Worm (Caenorhabditis elegans) whole organism, L1 larva: Measurements from ENCODE around the gene Y53G8AL.1.

Experiments used
- C34B4.2 ChIP-seq: sonication (generic microtip); optimal IDR thresholded peaks from 2 replicates; lab custom pipeline; 2017; ENCODE audit warnings: mild to moderate bottlenecking, missing genetic modification characterization, missing compliant biosample characterization
- F16B12.6 ChIP-seq: fragments of 150-350 bp; optimal IDR thresholded peaks from 2 replicates; lab custom pipeline; 2014; ENCODE audit warnings: missing biosample characterization, missing genetic modification characterization
- Y116A8C.19 ChIP-seq: sonication (generic microtip); optimal IDR thresholded peaks from 2 replicates; lab custom pipeline; 2016; ENCODE audit warnings: missing compliant biosample characterization, missing genetic modification characterization, borderline replicate concordance
- alr-1 ChIP-seq: fragments of 200-800 bp; sonication (Bioruptor generic); optimal IDR thresholded peaks from 2 replicates; lab custom pipeline; 2018; ENCODE audit warnings: borderline replicate concordance, mild to moderate bottlenecking, missing genetic modification characterization, missing compliant biosample characterization
- aly-2 ChIP-seq: fragments of 150-350 bp; optimal IDR thresholded peaks from 2 replicates; lab custom pipeline; 2014; ENCODE audit warnings: missing biosample characterization, missing genetic modification characterization
- ceh-8 ChIP-seq: fragments of 200-800 bp; sonication (Bioruptor generic); optimal IDR thresholded peaks from 2 replicates; lab custom pipeline; 2018; ENCODE audit warnings: mild to moderate bottlenecking, missing genetic modification characterization, moderate library complexity, missing compliant biosample characterization
- ceh-82 ChIP-seq, 3 experiments: fragments of 150-350 bp in 1 of 3; sonication (generic microtip) in 2 of 3; optimal IDR thresholded peaks; 2 replicates each; lab custom pipeline; 2014 to 2017; ENCODE audit warnings: missing biosample characterization in 3 of 3, missing genetic modification characterization in 3 of 3
- ceh-90 ChIP-seq: sonication (generic microtip); optimal IDR thresholded peaks from 2 replicates; lab custom pipeline; 2016; ENCODE audit warnings: missing genetic modification characterization, missing compliant biosample characterization
- efl-3 ChIP-seq: fragments of 200-800 bp; sonication (Bioruptor generic); optimal IDR thresholded peaks from 2 replicates; lab custom pipeline; 2018; ENCODE audit warnings: mild to moderate bottlenecking, missing genetic modification characterization, missing compliant biosample characterization
- elt-3 ChIP-seq, 6 experiments: fragments of 150-350 bp in 1 of 6; sonication (generic microtip); optimal IDR thresholded peaks; 2 replicates each; lab custom pipeline; 2017 to 2018; ENCODE audit warnings: missing biosample characterization in 6 of 6, missing genetic modification characterization in 6 of 6, inconsistent platforms in 1 of 6
- fkh-4 ChIP-seq: sonication (generic microtip); optimal IDR thresholded peaks from 2 replicates; lab custom pipeline; 2016; ENCODE audit warnings: missing compliant biosample characterization, missing genetic modification characterization, borderline replicate concordance
- fkh-8 ChIP-seq: sonication (generic microtip); optimal IDR thresholded peaks from 2 replicates; lab custom pipeline; 2016; ENCODE audit warnings: mild to moderate bottlenecking, missing genetic modification characterization, missing compliant biosample characterization
- grh-1 ChIP-seq: fragments of 200-800 bp; sonication (Bioruptor generic); IDR thresholded peaks from 2 replicates; pipeline ENCODE4 v1.3.6; 2022; ENCODE audit warnings: missing genetic modification reagents, missing genetic modification characterization, missing compliant biosample characterization
- hlh-17 ChIP-seq: fragments of 200-800 bp; sonication (Bioruptor generic); optimal IDR thresholded peaks from 2 replicates; lab custom pipeline; 2018; ENCODE audit warnings: missing genetic modification characterization, mild to moderate bottlenecking, missing compliant biosample characterization, moderate library complexity, borderline replicate concordance
- irx-1 ChIP-seq: sonication (generic microtip); optimal IDR thresholded peaks from 2 replicates; lab custom pipeline; 2016; ENCODE audit warnings: missing genetic modification characterization, missing compliant biosample characterization
- jun-1 ChIP-seq: fragments of 150-350 bp; optimal IDR thresholded peaks from 2 replicates; lab custom pipeline; 2014; ENCODE audit warnings: missing biosample characterization, missing genetic modification reagents, missing genetic modification characterization
- lin-13 ChIP-seq: fragments of 150-350 bp; optimal IDR thresholded peaks from 2 replicates; lab custom pipeline; 2014; ENCODE audit warnings: missing biosample characterization, missing genetic modification reagents, missing genetic modification characterization
- lin-14 ChIP-seq: fragments of 200-800 bp; sonication (Bioruptor generic); optimal IDR thresholded peaks from 2 replicates; lab custom pipeline; 2018; ENCODE audit warnings: mild to moderate bottlenecking, missing genetic modification characterization, moderate library complexity, missing compliant biosample characterization
- lsy-2 ChIP-seq, 2 experiments: fragments of 150-350 bp; optimal IDR thresholded peaks; 2 replicates each; lab custom pipeline; 2014; ENCODE audit warnings: missing biosample characterization in 2 of 2, missing genetic modification characterization in 2 of 2
- mab-9 ChIP-seq: fragments of 200-800 bp; sonication (Bioruptor generic); IDR thresholded peaks from 2 replicates; pipeline ENCODE4 v1.3.6; 2022; ENCODE audit warnings: missing genetic modification reagents, missing genetic modification characterization, missing compliant biosample characterization
- mef-2 ChIP-seq: fragments of 150-350 bp; optimal IDR thresholded peaks from 2 replicates; lab custom pipeline; 2014; ENCODE audit warnings: missing biosample characterization, missing genetic modification characterization
- mep-1 ChIP-seq: fragments of 150-350 bp; optimal IDR thresholded peaks from 2 replicates; lab custom pipeline; 2014; ENCODE audit warnings: missing biosample characterization, missing genetic modification characterization
- nhr-19 ChIP-seq: fragments of 200-800 bp; sonication (Bioruptor generic); conservative IDR thresholded peaks from 2 replicates; pipeline ENCODE4 v1.3.6; 2022; ENCODE audit warnings: missing genetic modification characterization, missing compliant biosample characterization
- nhr-237 ChIP-seq: fragments of 150-350 bp; optimal IDR thresholded peaks from 2 replicates; lab custom pipeline; 2014; ENCODE audit warnings: missing biosample characterization, missing genetic modification characterization
- nhr-28 ChIP-seq: fragments of 150-350 bp; optimal IDR thresholded peaks from 2 replicates; lab custom pipeline; 2014; ENCODE audit warnings: missing biosample characterization, missing genetic modification characterization
- nhr-47 ChIP-seq: sonication (generic microtip); optimal IDR thresholded peaks from 2 replicates; lab custom pipeline; 2016; ENCODE audit warnings: mild to moderate bottlenecking, missing genetic modification characterization, moderate library complexity, missing compliant biosample characterization
- nhr-76 ChIP-seq: sonication (generic microtip); optimal IDR thresholded peaks from 2 replicates; lab custom pipeline; 2017; ENCODE audit warnings: missing biosample characterization, missing genetic modification characterization
- nhr-77 ChIP-seq: fragments of 150-350 bp; optimal IDR thresholded peaks from 2 replicates; lab custom pipeline; 2014; ENCODE audit warnings: missing biosample characterization, missing genetic modification characterization
- nhr-85 ChIP-seq: sonication (generic microtip); peaks from one replicate; lab custom pipeline; 2016; ENCODE audit warnings: missing genetic modification characterization, inconsistent platforms, missing compliant biosample characterization
- nhr-90 ChIP-seq: sonication (generic microtip); optimal IDR thresholded peaks from 2 replicates; lab custom pipeline; 2016; ENCODE audit warnings: mild to moderate bottlenecking, missing genetic modification characterization, missing compliant biosample characterization; ENCODE audit not compliant: poor library complexity
- pqm-1 ChIP-seq: sonication (generic microtip); optimal IDR thresholded peaks from 3 replicates; lab custom pipeline; 2017; ENCODE audit warnings: missing biosample characterization, missing genetic modification characterization
- snu-23 ChIP-seq: sonication (generic microtip); optimal IDR thresholded peaks from 2 replicates; lab custom pipeline; 2016; ENCODE audit warnings: missing genetic modification characterization, missing compliant biosample characterization
- tlp-1 ChIP-seq: fragments of 150-350 bp; optimal IDR thresholded peaks from 2 replicates; lab custom pipeline; 2014; ENCODE audit warnings: missing biosample characterization, missing genetic modification characterization
- unc-62 ChIP-seq: fragments of 150-350 bp; optimal IDR thresholded peaks from 2 replicates; lab custom pipeline; 2014; ENCODE audit warnings: missing biosample characterization, missing genetic modification reagents, missing genetic modification characterization
- unc-86 ChIP-seq: sonication (generic microtip); optimal IDR thresholded peaks from 2 replicates; lab custom pipeline; 2016; ENCODE audit warnings: missing genetic modification characterization, missing compliant biosample characterization
- xbp-1 ChIP-seq: sonication (generic microtip); optimal IDR thresholded peaks from 2 replicates; lab custom pipeline; 2016; ENCODE audit warnings: missing genetic modification characterization, missing compliant biosample characterization

Y53G8AL.1 gene

ce11 chrIII:3220287-3220686 lies 12.6 kb upstream of the Y53G8AL.1 start (continued):
- TF ChIP-seq hlh-17 (GFP tag; lab: Kevin White, UChicago) (no peak), jun-1 (tag; lab: Kevin White, UChicago) (no peak), fkh-8 (tag; lab: Kevin White, UChicago) (peak; percentile 68), nhr-77 (tag; lab: Kevin White, UChicago) (no peak), nhr-28 (tag; lab: Kevin White, UChicago) (no peak), lsy-2 (tag; optimal IDR thresholded peaks at IDR 0.05; lab: Kevin White, UChicago) (peak; percentile 29 to 51), lin-13 (GFP tag; lab: Kevin White, UChicago) (peak; percentile 16), snu-23 (GFP tag; lab: Kevin White, UChicago) (peak; percentile 33), C34B4.2 (tag; lab: Kevin White, UChicago) (no peak), mef-2 (tag; lab: Kevin White, UChicago) (no peak), unc-86 (tag; lab: Kevin White, UChicago) (peak; percentile 83), efl-3 (GFP tag; lab: Kevin White, UChicago) (no peak), ceh-82 (tag; optimal IDR thresholded peaks at IDR 0.05; lab: Kevin White, UChicago) (peak in 2 of 3 experiments; percentile 13 to 49), unc-62 (GFP tag; lab: Kevin White, UChicago) (no peak), nhr-237 (no peak), mab-9 (no peak), grh-1 (GFP tag; lab: Robert Waterston, UW) (no peak), pqm-1 (tag; lab: Kevin White, UChicago) (no peak), fkh-4 (tag; lab: Kevin White, UChicago) (no peak), mep-1 (tag; lab: Kevin White, UChicago) (peak; percentile 29), aly-2 (tag; lab: Kevin White, UChicago) (no peak), alr-1 (tag; lab: Kevin White, UChicago) (no peak), nhr-76 (tag; lab: Kevin White, UChicago) (no peak), Y116A8C.19 (tag; lab: Kevin White, UChicago) (no peak), ceh-90 (no peak)

ce11 chrIII:3222707-3223106 lies 10.2 kb upstream of the Y53G8AL.1 start:
- no peak for TF ChIP-seq F16B12.6 (tag; lab: Kevin White, UChicago)
- no peak for TF ChIP-seq nhr-19 (GFP tag; lab: Robert Waterston, UW)
- TF ChIP-seq grh-1 (GFP tag; lab: Robert Waterston, UW): no peak

ce11 chrIII:3224102-3224501 lies 8.8 kb upstream of the Y53G8AL.1 start:
- no peak for TF ChIP-seq unc-86 (tag; lab: Kevin White, UChicago)
- peak; percentile 17 for TF ChIP-seq nhr-47 (tag; lab: Kevin White, UChicago)
- no peak for TF ChIP-seq tlp-1
- TF ChIP-seq elt-3 (tag; optimal IDR thresholded peaks at IDR 0.05; lab: Kevin White, UChicago): no peak
- TF ChIP-seq lsy-2 (tag; optimal IDR thresholded peaks at IDR 0.05; lab: Kevin White, UChicago): peak in 1 of 2 experiments; percentile 3
- TF ChIP-seq lin-14: peak; percentile 60
- no peak for TF ChIP-seq ceh-8
- no peak for TF ChIP-seq nhr-90 (tag; lab: Kevin White, UChicago)
- peak; percentile 18 for TF ChIP-seq nhr-85
- TF ChIP-seq, all 84 proteins: peak for 4

ce11 chrIII:3240893-3241292 lies 8.0 kb downstream of the Y53G8AL.1 start:
- TF ChIP-seq irx-1 (tag; lab: Kevin White, UChicago) (no peak), xbp-1 (no peak)
- TF ChIP-seq, all 84 proteins: peak for 0
